Fruit fly (Drosophila melanogaster) whole organism, prepupa: Measurements from ENCODE around the gene CG44198.

ENCODE experiments used
- Blimp-1 ChIP-seq: fragments of 200-800 bp; sonication (Bioruptor generic); optimal IDR thresholded peaks from 3 replicates; lab custom pipeline; 2017; ENCODE audit warnings: missing biosample characterization, missing genetic modification characterization, mild to moderate bottlenecking, moderate library complexity, missing genetic modification reagents
- CG10631 ChIP-seq: fragments of 200-800 bp; sonication (Bioruptor generic); optimal IDR thresholded peaks from 2 replicates; lab custom pipeline; 2016; ENCODE audit warnings: missing biosample characterization, missing genetic modification characterization
- CG10669 ChIP-seq: fragments of 200-800 bp; sonication (Bioruptor generic); optimal IDR thresholded peaks from 3 replicates; lab custom pipeline; 2018; ENCODE audit warnings: missing biosample characterization, mild to moderate bottlenecking, missing genetic modification characterization, moderate library complexity
- CG11294 ChIP-seq: fragments of 200-800 bp; sonication (Bioruptor generic); IDR thresholded peaks from 2 replicates; pipeline ENCODE4 v1.3.6; 2022; ENCODE audit warnings: missing biosample characterization, missing genetic modification characterization
- CG11762 ChIP-seq: fragments of 200-800 bp; sonication (Bioruptor generic); optimal IDR thresholded peaks from 3 replicates; lab custom pipeline; 2016; ENCODE audit warnings: missing biosample characterization, missing genetic modification characterization; ENCODE audit not compliant: insufficient read depth
- CG15336 ChIP-seq: fragments of 200-800 bp; sonication (Bioruptor generic); IDR thresholded peaks from 2 replicates; pipeline ENCODE4 v1.3.6; 2022; ENCODE audit warnings: missing biosample characterization, missing genetic modification characterization
- CG1621 ChIP-seq: fragments of 200-800 bp; sonication (Bioruptor generic); optimal IDR thresholded peaks from 3 replicates; lab custom pipeline; 2018; ENCODE audit warnings: missing biosample characterization, mild to moderate bottlenecking, missing genetic modification characterization
- CG16779 ChIP-seq: fragments of 200-800 bp; sonication (Bioruptor generic); optimal IDR thresholded peaks from 3 replicates; lab custom pipeline; 2017; ENCODE audit warnings: missing biosample characterization, mild to moderate bottlenecking, missing genetic modification characterization
- CG3032 ChIP-seq: fragments of 200-800 bp; optimal IDR thresholded peaks from 2 replicates; lab custom pipeline; 2019; ENCODE audit warnings: missing biosample characterization, mild to moderate bottlenecking, missing genetic modification characterization, moderate library complexity
- CG32006 ChIP-seq: fragments of 200-800 bp; sonication (Bioruptor generic); optimal IDR thresholded peaks from 3 replicates; lab custom pipeline; 2017; ENCODE audit warnings: missing biosample characterization, mild to moderate bottlenecking, missing genetic modification characterization
- CG3919 ChIP-seq: fragments of 200-800 bp; sonication (Bioruptor generic); optimal IDR thresholded peaks from 3 replicates; lab custom pipeline; 2016; ENCODE audit warnings: missing biosample characterization, missing genetic modification characterization
- CG4318 ChIP-seq: fragments of 200-800 bp; sonication (Bioruptor generic); optimal IDR thresholded peaks from 3 replicates; lab custom pipeline; 2017; ENCODE audit warnings: missing biosample characterization, mild to moderate bottlenecking, missing genetic modification characterization
- CG6163 ChIP-seq: fragments of 200-800 bp; sonication (Bioruptor generic); IDR thresholded peaks from 3 replicates; pipeline ENCODE4 v1.3.6; 2022; ENCODE audit warnings: missing biosample characterization, missing genetic modification characterization
- CG6276 ChIP-seq: fragments of 200-800 bp; sonication (Bioruptor generic); optimal IDR thresholded peaks from 2 replicates; lab custom pipeline; 2017; ENCODE audit warnings: missing biosample characterization, mild to moderate bottlenecking, missing genetic modification characterization
- CG6808 ChIP-seq: fragments of 200-800 bp; sonication (Bioruptor generic); optimal IDR thresholded peaks from 3 replicates; lab custom pipeline; 2017; ENCODE audit warnings: missing biosample characterization, missing genetic modification characterization, mild to moderate bottlenecking, moderate library complexity, missing genetic modification reagents
- CG6854 ChIP-seq: fragments of 200-800 bp; sonication (Bioruptor generic); optimal IDR thresholded peaks from 2 replicates; lab custom pipeline; 2017; ENCODE audit warnings: missing biosample characterization, mild to moderate bottlenecking, missing genetic modification characterization
- CG8119 ChIP-seq: fragments of 200-800 bp; sonication (Bioruptor generic); IDR thresholded peaks from 3 replicates; pipeline ENCODE4 v1.3.6; 2022; ENCODE audit warnings: missing biosample characterization, missing genetic modification characterization
- CG8319 ChIP-seq: fragments of 200-800 bp; sonication (Bioruptor generic); optimal IDR thresholded peaks from 3 replicates; lab custom pipeline; 2016; ENCODE audit warnings: missing biosample characterization, missing genetic modification characterization
- CG8632 ChIP-seq: fragments of 200-800 bp; sonication (Bioruptor generic); optimal IDR thresholded peaks from 3 replicates; lab custom pipeline; 2016; ENCODE audit warnings: missing biosample characterization, missing genetic modification characterization
- Eip75B ChIP-seq: fragments of 200-800 bp; sonication (Bioruptor generic); optimal IDR thresholded peaks from 3 replicates; lab custom pipeline; 2016; ENCODE audit warnings: missing biosample characterization, missing genetic modification characterization
- Eip78C ChIP-seq: fragments of 200-800 bp; sonication (Bioruptor generic); peaks from one replicate; lab custom pipeline; 2016; ENCODE audit warnings: missing biosample characterization, missing genetic modification characterization
- Eip93F ChIP-seq: fragments of 200-800 bp; sonication (Bioruptor generic); optimal IDR thresholded peaks from 2 replicates; lab custom pipeline; 2016; ENCODE audit warnings: missing biosample characterization, mild to moderate bottlenecking, missing genetic modification characterization
- Ets21C ChIP-seq: fragments of 200-800 bp; sonication (Bioruptor generic); optimal IDR thresholded peaks from 3 replicates; lab custom pipeline; 2016; ENCODE audit warnings: missing biosample characterization, missing genetic modification characterization
- Hr38 ChIP-seq: sonication (Bioruptor generic); optimal IDR thresholded peaks from 2 replicates; lab custom pipeline; 2016; ENCODE audit warnings: missing biosample characterization, missing genetic modification characterization
- Hr39 ChIP-seq: fragments of 200-800 bp; sonication (Bioruptor generic); optimal IDR thresholded peaks from 2 replicates; lab custom pipeline; 2016; ENCODE audit warnings: missing biosample characterization, missing genetic modification characterization
- Hr4 ChIP-seq: fragments of 200-800 bp; sonication (Bioruptor generic); optimal IDR thresholded peaks from 3 replicates; lab custom pipeline; 2016; ENCODE audit warnings: missing biosample characterization, missing genetic modification characterization
- Lpt ChIP-seq: fragments of 200-800 bp; sonication (Bioruptor generic); optimal IDR thresholded peaks from 3 replicates; lab custom pipeline; 2016; ENCODE audit warnings: missing biosample characterization, missing genetic modification characterization
- OdsH ChIP-seq: fragments of 200-800 bp; sonication (Bioruptor generic); optimal IDR thresholded peaks from 3 replicates; lab custom pipeline; 2016; ENCODE audit warnings: missing biosample characterization, missing genetic modification characterization
- Smox ChIP-seq: fragments of 200-800 bp; sonication (Bioruptor generic); optimal IDR thresholded peaks from 3 replicates; lab custom pipeline; 2016; ENCODE audit warnings: missing biosample characterization, missing genetic modification characterization
- Sox14 ChIP-seq: fragments of 200-800 bp; sonication (Bioruptor generic); optimal IDR thresholded peaks from 3 replicates; lab custom pipeline; 2016; ENCODE audit warnings: missing biosample characterization, missing genetic modification characterization
- Sox15 ChIP-seq: fragments of 200-800 bp; sonication (Bioruptor generic); optimal IDR thresholded peaks from 3 replicates; lab custom pipeline; 2016; ENCODE audit warnings: missing biosample characterization, missing genetic modification characterization
- acj6 ChIP-seq: fragments of 200-800 bp; sonication (Bioruptor generic); optimal IDR thresholded peaks from 3 replicates; lab custom pipeline; 2016; ENCODE audit warnings: missing biosample characterization, missing genetic modification characterization
- cyc ChIP-seq: fragments of 200-800 bp; sonication (Bioruptor generic); optimal IDR thresholded peaks from 3 replicates; lab custom pipeline; 2016; ENCODE audit warnings: missing biosample characterization, missing genetic modification characterization
- dac ChIP-seq: fragments of 200-800 bp; sonication (Bioruptor generic); optimal IDR thresholded peaks from 2 replicates; lab custom pipeline; 2017; ENCODE audit warnings: missing biosample characterization, mild to moderate bottlenecking, missing genetic modification characterization
- dsx ChIP-seq: fragments of 200-800 bp; optimal IDR thresholded peaks from 3 replicates; lab custom pipeline; 2019; ENCODE audit warnings: missing biosample characterization, mild to moderate bottlenecking, missing genetic modification characterization, moderate library complexity; ENCODE audit not compliant: poor library complexity, severe bottlenecking
- eg ChIP-seq: fragments of 200-800 bp; sonication (Bioruptor generic); IDR thresholded peaks from 3 replicates; pipeline ENCODE4 v1.3.6; 2022; ENCODE audit warnings: missing biosample characterization, missing genetic modification characterization
- esn ChIP-seq: fragments of 200-800 bp; sonication (Bioruptor generic); optimal IDR thresholded peaks from 2 replicates; lab custom pipeline; 2016; ENCODE audit warnings: missing biosample characterization, mild to moderate bottlenecking, missing genetic modification characterization, moderate library complexity
- fd59A ChIP-seq: fragments of 200-800 bp; sonication (Bioruptor generic); optimal IDR thresholded peaks from 2 replicates; lab custom pipeline; 2017; ENCODE audit warnings: missing biosample characterization, mild to moderate bottlenecking, missing genetic modification characterization, missing genetic modification reagents
- fd85E ChIP-seq: fragments of 200-800 bp; sonication (Bioruptor generic); optimal IDR thresholded peaks from 3 replicates; lab custom pipeline; 2016; ENCODE audit warnings: missing biosample characterization, missing genetic modification characterization
- fkh ChIP-seq: fragments of 200-800 bp; sonication (Bioruptor generic); optimal IDR thresholded peaks from 3 replicates; lab custom pipeline; 2017; ENCODE audit warnings: missing biosample characterization, mild to moderate bottlenecking, missing genetic modification characterization, moderate library complexity
- lz ChIP-seq: fragments of 200-800 bp; sonication (Bioruptor generic); optimal IDR thresholded peaks from 3 replicates; lab custom pipeline; 2016; ENCODE audit warnings: missing biosample characterization, missing genetic modification characterization
- net ChIP-seq: fragments of 200-800 bp; sonication (Bioruptor generic); optimal IDR thresholded peaks from 3 replicates; lab custom pipeline; 2016; ENCODE audit warnings: missing biosample characterization, missing genetic modification characterization
- pdm3 ChIP-seq: fragments of 200-800 bp; sonication (Bioruptor generic); optimal IDR thresholded peaks from 3 replicates; lab custom pipeline; 2016; ENCODE audit warnings: missing biosample characterization, missing genetic modification characterization
- salr ChIP-seq, 2 experiments: fragments of 200-800 bp; sonication (Bioruptor generic); optimal IDR thresholded peaks; 3 replicates each; lab custom pipeline; 2016 to 2018; ENCODE audit warnings: missing biosample characterization in 2 of 2, missing genetic modification characterization in 2 of 2, mild to moderate bottlenecking in 1 of 2
- ss ChIP-seq, 2 experiments: fragments of 200-800 bp; sonication (Bioruptor generic); optimal IDR thresholded peaks; 2 replicates in 1 of 2; 3 replicates in 1 of 2; lab custom pipeline; 2017 to 2018; ENCODE audit warnings: mild to moderate bottlenecking in 2 of 2, missing biosample characterization in 2 of 2, missing genetic modification characterization in 2 of 2, moderate library complexity in 1 of 2
- topi ChIP-seq: fragments of 200-800 bp; sonication (Bioruptor generic); optimal IDR thresholded peaks from 3 replicates; lab custom pipeline; 2016; ENCODE audit warnings: missing biosample characterization, missing genetic modification characterization
- vri ChIP-seq: fragments of 200-800 bp; sonication (Bioruptor generic); optimal IDR thresholded peaks from 3 replicates; lab custom pipeline; 2016; ENCODE audit warnings: missing biosample characterization, mild to moderate bottlenecking, missing genetic modification characterization

The CG44198 gene

dm6 chr2L:13146254-13146653 lies 27.3 kb upstream of the CG44198 start (continued):
- no peak for TF ChIP-seq fkh (GFP tag; lab: Kevin White, UChicago)
- peak; percentile 85 for TF ChIP-seq CG3032
- no peak for TF ChIP-seq pdm3 (GFP tag; lab: Kevin White, UChicago)
- peak; percentile 69 for TF ChIP-seq CG10669
- no peak for TF ChIP-seq Hr38 (GFP tag; lab: Kevin White, UChicago)
- peak; percentile 44; the same call in 1 of the 3 replicates for TF ChIP-seq CG6163 (GFP tag; lab: Robert Waterston, UW)
- TF ChIP-seq Eip93F: no peak
- TF ChIP-seq esn (GFP tag; lab: Kevin White, UChicago): peak; percentile 42
- peak; percentile 24 for TF ChIP-seq CG11762
- no peak for TF ChIP-seq CG8319 (GFP tag; lab: Kevin White, UChicago)
- peak; percentile 56 for TF ChIP-seq fd59A

dm6 chr2L:13145035-13145683 lies 26.2 kb upstream of the CG44198 start:
- TF ChIP-seq CG6854 (GFP tag; lab: Kevin White, UChicago): no peak
- no peak for TF ChIP-seq CG8632 (GFP tag; lab: Kevin White, UChicago)
- peak; percentile 23 for TF ChIP-seq Smox (GFP tag; lab: Kevin White, UChicago)
- TF ChIP-seq acj6 (GFP tag; lab: Kevin White, UChicago): peak; percentile 21
- no peak for TF ChIP-seq Blimp-1 (GFP tag; lab: Kevin White, UChicago)
- TF ChIP-seq cyc: peak; percentile 17
- TF ChIP-seq Eip75B (GFP tag; lab: Kevin White, UChicago): no peak
- TF ChIP-seq Lpt (GFP tag; lab: Kevin White, UChicago): peak; percentile 29
- peak; percentile 69 for TF ChIP-seq Eip78C (GFP tag; lab: Kevin White, UChicago)
- no peak; the same call in 2 of the 3 replicates for TF ChIP-seq CG6163 (GFP tag; lab: Robert Waterston, UW)
- TF ChIP-seq CG15336 (GFP tag; lab: Robert Waterston, UW): peak; percentile 80
- peak; percentile 70 for TF ChIP-seq CG8119
- TF ChIP-seq fd85E (GFP tag; lab: Kevin White, UChicago): no peak
- TF ChIP-seq Ets21C: no peak
- no peak for TF ChIP-seq CG1621 (tag; lab: Kevin White, UChicago)
- TF ChIP-seq CG8319 (GFP tag; lab: Kevin White, UChicago): no peak
- TF ChIP-seq CG10631: peak; percentile 5
- no peak for TF ChIP-seq CG10669
- peak; percentile 61 for TF ChIP-seq CG32006 (GFP tag; lab: Kevin White, UChicago)
- TF ChIP-seq CG11762: no peak
- TF ChIP-seq fkh (GFP tag; lab: Kevin White, UChicago): peak; percentile 45
- TF ChIP-seq topi (GFP tag; lab: Kevin White, UChicago): peak; percentile 36
- no peak for TF ChIP-seq CG4318
- peak; percentile 52 for TF ChIP-seq Hr39 (GFP tag; lab: Kevin White, UChicago)
- no peak for TF ChIP-seq CG3032
- no peak; the same call in 1 of the 2 replicates for TF ChIP-seq CG11294
- TF ChIP-seq CG16779 (tag; lab: Kevin White, UChicago): no peak
- peak; percentile 1 for TF ChIP-seq Sox14 (GFP tag; lab: Kevin White, UChicago)
- no peak for TF ChIP-seq dsx (GFP tag; lab: Kevin White, UChicago)
- peak; percentile 43 for TF ChIP-seq pdm3 (GFP tag; lab: Kevin White, UChicago)
- peak; percentile 27 for TF ChIP-seq net (GFP tag; lab: Kevin White, UChicago)
- TF ChIP-seq ss (GFP tag; optimal IDR thresholded peaks at IDR 0.05; lab: Kevin White, UChicago): no peak
- peak; percentile 0 for TF ChIP-seq lz (GFP tag; lab: Kevin White, UChicago)
- TF ChIP-seq OdsH (GFP tag; lab: Kevin White, UChicago): peak; percentile 29
- TF ChIP-seq eg: peak; percentile 69; the same call in 2 of the 3 replicates
- TF ChIP-seq fd59A: no peak
- peak; percentile 44 for TF ChIP-seq CG6276 (GFP tag; lab: Kevin White, UChicago)
- TF ChIP-seq vri: no peak
- peak in 1 of 2 experiments; percentile 4 for TF ChIP-seq salr (GFP tag; optimal IDR thresholded peaks at IDR 0.05; lab: Kevin White, UChicago)
- TF ChIP-seq esn (GFP tag; lab: Kevin White, UChicago): peak; percentile 27
- TF ChIP-seq dac (GFP tag; lab: Kevin White, UChicago): no peak
- no peak for TF ChIP-seq CG6808
- peak; percentile 54 for TF ChIP-seq CG3919 (GFP tag; lab: Kevin White, UChicago)
- TF ChIP-seq Hr4 (GFP tag; lab: Kevin White, UChicago): peak; percentile 75
- no peak for TF ChIP-seq Sox15 (GFP tag; lab: Kevin White, UChicago)
